Worm (Caenorhabditis elegans) whole organism, mixed stage, embryonic: ENCODE data around the gene tkr-2.

Source experiments
- bed-3 ChIP-seq: fragments of 200-800 bp; sonication (Bioruptor generic); optimal IDR thresholded peaks from 3 replicates; lab custom pipeline; 2018; ENCODE audit warnings: mild to moderate bottlenecking, missing genetic modification characterization, moderate library complexity, missing compliant biosample characterization
- ceh-43 ChIP-seq: fragments of 200-800 bp; sonication (Bioruptor generic); optimal IDR thresholded peaks from 2 replicates; lab custom pipeline; 2018; ENCODE audit warnings: mild to moderate bottlenecking, missing genetic modification characterization, moderate library complexity, missing compliant biosample characterization
- ceh-83 ChIP-seq: fragments of 200-800 bp; sonication (Bioruptor generic); optimal IDR thresholded peaks from 2 replicates; lab custom pipeline; 2018; ENCODE audit warnings: mild to moderate bottlenecking, missing genetic modification characterization, missing compliant biosample characterization
- ces-1 ChIP-seq: fragments of 150-350 bp; optimal IDR thresholded peaks from 2 replicates; lab custom pipeline; 2014; ENCODE audit warnings: missing biosample characterization, missing genetic modification reagents, missing genetic modification characterization
- cnd-1 ChIP-seq: fragments of 200-800 bp; sonication (Bioruptor generic); optimal IDR thresholded peaks from 2 replicates; lab custom pipeline; 2018; ENCODE audit warnings: mild to moderate bottlenecking, missing genetic modification characterization, missing compliant biosample characterization
- drap-1 ChIP-seq: fragments of 200-800 bp; sonication (Bioruptor generic); optimal IDR thresholded peaks from 3 replicates; lab custom pipeline; 2018; ENCODE audit warnings: mild to moderate bottlenecking, missing genetic modification characterization, missing compliant biosample characterization
- elt-1 ChIP-seq: sonication (generic microtip); optimal IDR thresholded peaks from 2 replicates; lab custom pipeline; 2017; ENCODE audit warnings: missing genetic modification characterization, mild to moderate bottlenecking, missing compliant biosample characterization, antibody characterized with exemption, moderate library complexity, borderline replicate concordance; ENCODE audit not compliant: insufficient read depth
- elt-3 ChIP-seq: fragments of 150-350 bp; optimal IDR thresholded peaks from 2 replicates; lab custom pipeline; 2014; ENCODE audit warnings: missing biosample characterization, missing genetic modification characterization
- flh-1 ChIP-seq: fragments of 200-800 bp; sonication (Bioruptor generic); optimal IDR thresholded peaks from 2 replicates; lab custom pipeline; 2018; ENCODE audit warnings: mild to moderate bottlenecking, missing genetic modification characterization, moderate library complexity, missing compliant biosample characterization
- hlh-1 ChIP-seq: fragments of 150-350 bp; optimal IDR thresholded peaks from 2 replicates; lab custom pipeline; 2014; ENCODE audit warnings: missing biosample characterization, missing genetic modification reagents, missing genetic modification characterization
- lin-32 ChIP-seq: fragments of 200-800 bp; sonication (Bioruptor generic); optimal IDR thresholded peaks from 2 replicates; lab custom pipeline; 2018; ENCODE audit warnings: mild to moderate bottlenecking, missing genetic modification characterization, missing compliant biosample characterization
- lsy-2 ChIP-seq: fragments of 150-350 bp; optimal IDR thresholded peaks from 2 replicates; lab custom pipeline; 2014; ENCODE audit warnings: missing biosample characterization, missing genetic modification characterization
- mep-1 ChIP-seq: fragments of 150-350 bp; optimal IDR thresholded peaks from 2 replicates; lab custom pipeline; 2017; ENCODE audit warnings: missing biosample characterization, missing genetic modification reagents, missing genetic modification characterization, inconsistent platforms
- mls-2 ChIP-seq: sonication (generic microtip); optimal IDR thresholded peaks from 2 replicates; lab custom pipeline; 2016; ENCODE audit warnings: mild to moderate bottlenecking, missing genetic modification characterization, moderate library complexity, missing compliant biosample characterization
- nhr-2 ChIP-seq: fragments of 150-350 bp; optimal IDR thresholded peaks from 2 replicates; lab custom pipeline; 2014; ENCODE audit warnings: missing biosample characterization, missing genetic modification characterization
- nhr-237 ChIP-seq: fragments of 150-350 bp; optimal IDR thresholded peaks from 2 replicates; lab custom pipeline; 2014; ENCODE audit warnings: missing biosample characterization, missing genetic modification characterization
- nhr-28 ChIP-seq: fragments of 150-350 bp; optimal IDR thresholded peaks from 2 replicates; lab custom pipeline; 2014; ENCODE audit warnings: missing biosample characterization, missing genetic modification characterization
- nhr-76 ChIP-seq: sonication (generic microtip); optimal IDR thresholded peaks from 2 replicates; lab custom pipeline; 2017; ENCODE audit warnings: missing biosample characterization, missing genetic modification characterization
- pha-4 ChIP-seq: fragments of 150-350 bp; optimal IDR thresholded peaks from 2 replicates; lab custom pipeline; 2018; ENCODE audit warnings: missing biosample characterization, missing genetic modification reagents, missing genetic modification characterization
- sem-2 ChIP-seq: fragments of 200-800 bp; sonication (Bioruptor generic); optimal IDR thresholded peaks from 2 replicates; lab custom pipeline; 2018; ENCODE audit warnings: mild to moderate bottlenecking, missing genetic modification characterization, missing compliant biosample characterization
- snpc-4 ChIP-seq: fragments of 150-350 bp; optimal IDR thresholded peaks from 2 replicates; lab custom pipeline; 2014; ENCODE audit warnings: missing biosample characterization, missing genetic modification characterization
- tbx-8 ChIP-seq: fragments of 200-800 bp; sonication (Bioruptor generic); optimal IDR thresholded peaks from 2 replicates; lab custom pipeline; 2018; ENCODE audit warnings: mild to moderate bottlenecking, missing genetic modification characterization, moderate library complexity, missing compliant biosample characterization
- unc-120 ChIP-seq: sonication (generic microtip); optimal IDR thresholded peaks from 2 replicates; lab custom pipeline; 2017; ENCODE audit warnings: missing genetic modification characterization, missing compliant biosample characterization; ENCODE audit not compliant: poor library complexity, severe bottlenecking
- unc-39 ChIP-seq: fragments of 150-350 bp; optimal IDR thresholded peaks from 2 replicates; lab custom pipeline; 2014; ENCODE audit warnings: missing biosample characterization, missing genetic modification characterization
- unc-62 ChIP-seq: fragments of 150-350 bp; optimal IDR thresholded peaks from 2 replicates; lab custom pipeline; 2014; ENCODE audit warnings: missing biosample characterization, missing genetic modification reagents, missing genetic modification characterization
- ztf-11 ChIP-seq: fragments of 150-350 bp; optimal IDR thresholded peaks from 2 replicates; lab custom pipeline; 2014; ENCODE audit warnings: missing biosample characterization, missing genetic modification characterization

The tkr-2 gene

DNA sequence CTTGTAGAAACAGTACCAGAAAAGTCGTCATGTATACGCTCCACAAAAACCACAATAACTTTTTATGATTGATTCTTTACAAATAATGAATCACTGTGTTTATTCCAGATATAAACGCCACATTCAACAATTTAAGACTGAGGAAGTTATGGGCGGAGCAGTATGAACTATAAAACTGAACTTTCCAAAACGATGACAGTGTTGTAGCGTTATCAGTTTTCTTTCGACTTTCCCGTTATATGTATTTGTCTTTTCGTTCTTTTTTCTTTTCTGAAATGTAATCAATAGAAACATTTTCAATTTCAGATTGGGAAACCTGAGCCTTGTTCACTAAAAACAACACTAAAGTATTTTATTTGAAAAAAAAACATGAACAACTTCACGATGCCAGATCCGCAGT, 15.2 kb downstream of the tkr-2 start, which contains the start of gene C49A9.9:
Gene C49A9.9, plus strand, starts transcription at position 307 of the 400 bp plus-strand sequence.
- TF ChIP-seq tbx-8 (GFP tag; lab: Kevin White, UChicago) (no peak), bed-3 (GFP tag; lab: Kevin White, UChicago) (no peak), ceh-83 (GFP tag; lab: Kevin White, UChicago) (no peak), drap-1 (GFP tag; lab: Kevin White, UChicago) (no peak)

DNA sequence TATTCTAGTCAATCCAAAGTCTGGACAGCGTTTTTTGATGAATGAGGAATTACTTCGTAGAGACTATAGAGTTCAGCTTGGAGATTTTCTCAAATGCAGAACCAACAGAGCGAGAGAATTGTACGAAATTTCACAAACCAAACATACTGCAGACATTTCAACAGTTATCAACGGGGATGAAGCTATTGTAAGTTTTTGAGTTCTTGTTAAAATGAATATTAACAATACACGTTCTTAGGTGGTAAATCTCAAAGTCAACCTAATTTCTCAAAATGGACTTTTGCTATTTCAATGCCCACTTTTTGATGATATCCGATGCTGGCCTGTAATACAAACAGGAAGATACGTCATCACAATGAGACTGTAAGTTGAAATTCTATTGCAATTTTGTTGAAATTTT, 15.6 kb downstream of the tkr-2 start:
- TF ChIP-seq ztf-11 (tag; lab: Kevin White, UChicago): no peak
- no peak for TF ChIP-seq elt-3
- TF ChIP-seq unc-62 (GFP tag; lab: Kevin White, UChicago): no peak
- TF ChIP-seq nhr-237 (tag; lab: Kevin White, UChicago): no peak
- no peak for TF ChIP-seq elt-1
- TF ChIP-seq tbx-8 (GFP tag; lab: Kevin White, UChicago): no peak
- TF ChIP-seq nhr-76 (tag; lab: Kevin White, UChicago): no peak
- TF ChIP-seq bed-3 (GFP tag; lab: Kevin White, UChicago): no peak
- TF ChIP-seq sem-2: no peak
- TF ChIP-seq snpc-4 (tag; lab: Kevin White, UChicago): no peak
- TF ChIP-seq unc-120 (tag; lab: Kevin White, UChicago): no peak
- TF ChIP-seq nhr-2 (tag; lab: Kevin White, UChicago): no peak
- no peak for TF ChIP-seq mep-1 (tag; lab: Kevin White, UChicago)
- no peak for TF ChIP-seq ces-1 (GFP tag; lab: Kevin White, UChicago)
- TF ChIP-seq mls-2 (tag; lab: Kevin White, UChicago): no peak
- no peak for TF ChIP-seq pha-4
- no peak for TF ChIP-seq cnd-1 (tag; lab: Kevin White, UChicago)

DNA sequence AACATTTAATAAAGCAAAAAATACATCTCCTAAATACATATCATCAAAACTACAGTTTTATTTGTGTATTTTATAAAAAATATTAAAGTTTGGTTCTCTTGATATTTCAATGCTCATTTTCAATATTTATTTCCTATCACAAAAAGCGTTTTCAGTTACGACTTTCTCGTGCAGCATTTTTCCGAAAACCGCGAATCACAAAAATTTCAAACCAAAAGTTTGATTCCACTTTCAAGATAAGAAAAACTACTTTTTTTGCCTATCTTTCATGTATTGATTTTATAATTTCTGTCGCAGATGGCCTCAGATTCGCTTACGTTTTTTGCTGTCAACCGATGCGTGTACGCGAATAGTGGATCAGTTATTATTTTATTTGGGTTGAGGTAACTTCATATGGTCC, 17.6 kb downstream of the tkr-2 start, which contains the start of gene C49A9.4:
Gene C49A9.4, plus strand, starts transcription at position 265 of the 400 bp plus-strand sequence.
- TF ChIP-seq lin-32 (GFP tag; lab: Kevin White, UChicago) (no peak), cnd-1 (tag; lab: Kevin White, UChicago) (no peak)

DNA sequence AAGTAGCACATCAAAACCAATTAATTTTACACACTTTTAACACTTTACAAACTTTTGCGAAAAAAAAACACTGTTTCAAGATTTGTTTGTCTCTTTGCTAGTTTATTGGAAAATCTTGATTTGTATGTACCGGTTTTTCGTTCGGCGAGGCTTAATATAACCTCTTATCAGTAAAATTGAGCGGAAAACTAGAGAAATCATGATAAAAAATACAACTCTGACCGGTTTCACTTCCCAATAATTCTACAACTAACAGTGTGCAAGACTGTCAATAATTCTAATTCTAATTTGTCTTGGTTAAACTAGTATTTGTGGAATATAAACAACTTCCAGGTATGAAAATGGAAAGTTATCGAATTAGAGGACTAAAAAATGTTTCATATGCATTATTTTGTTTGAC, 20.0 kb downstream of the tkr-2 start, which contains the start of gene C49A9.3:
Gene C49A9.3, plus strand, starts transcription at position 212 of the 400 bp plus-strand sequence.
- TF ChIP-seq ztf-11 (tag; lab: Kevin White, UChicago): no peak
- TF ChIP-seq mls-2 (tag; lab: Kevin White, UChicago): no peak
- TF ChIP-seq lsy-2 (tag; lab: Kevin White, UChicago): no peak
- no peak for TF ChIP-seq nhr-76 (tag; lab: Kevin White, UChicago)
- TF ChIP-seq sem-2: no peak
- no peak for TF ChIP-seq ceh-43
- TF ChIP-seq ces-1 (GFP tag; lab: Kevin White, UChicago): no peak
- no peak for TF ChIP-seq elt-1
- no peak for TF ChIP-seq snpc-4 (tag; lab: Kevin White, UChicago)
- TF ChIP-seq unc-39 (tag; lab: Kevin White, UChicago): no peak
- no peak for TF ChIP-seq nhr-28 (tag; lab: Kevin White, UChicago)
- no peak for TF ChIP-seq nhr-2 (tag; lab: Kevin White, UChicago)
- TF ChIP-seq flh-1 (GFP tag; lab: Kevin White, UChicago): no peak
- no peak for TF ChIP-seq lin-32 (GFP tag; lab: Kevin White, UChicago)
- no peak for TF ChIP-seq hlh-1
- no peak for TF ChIP-seq unc-120 (tag; lab: Kevin White, UChicago)
- no peak for TF ChIP-seq drap-1 (GFP tag; lab: Kevin White, UChicago)
- TF ChIP-seq cnd-1 (tag; lab: Kevin White, UChicago): no peak

DNA sequence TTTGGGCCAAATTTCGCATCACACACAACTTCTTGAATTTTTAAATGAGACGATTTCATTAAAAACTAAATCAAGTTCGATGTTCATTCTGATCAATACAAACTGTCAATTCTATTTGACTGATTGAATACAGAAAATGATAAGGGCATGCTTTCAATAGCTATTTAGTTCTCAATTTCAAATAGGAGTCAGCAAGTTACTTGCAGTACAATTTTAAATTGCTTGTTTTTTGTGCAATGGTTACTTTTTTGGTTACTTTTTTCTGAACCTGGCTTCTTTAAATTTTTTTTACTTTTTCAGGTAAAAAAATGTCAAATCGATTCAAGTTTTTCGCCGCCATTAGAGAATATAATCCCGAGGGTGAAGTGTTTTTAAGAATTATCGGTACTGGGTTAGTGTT, 23.3 kb downstream of the tkr-2 start, which contains the start of gene C49A9.2:
Gene C49A9.2, plus strand, starts transcription at position 301 of the 400 bp plus-strand sequence.
- TF ChIP-seq elt-1 (no peak), flh-1 (GFP tag; lab: Kevin White, UChicago) (no peak), nhr-2 (tag; lab: Kevin White, UChicago) (no peak), unc-39 (tag; lab: Kevin White, UChicago) (no peak)
- TF ChIP-seq, all 35 proteins: peak for 0

DNA sequence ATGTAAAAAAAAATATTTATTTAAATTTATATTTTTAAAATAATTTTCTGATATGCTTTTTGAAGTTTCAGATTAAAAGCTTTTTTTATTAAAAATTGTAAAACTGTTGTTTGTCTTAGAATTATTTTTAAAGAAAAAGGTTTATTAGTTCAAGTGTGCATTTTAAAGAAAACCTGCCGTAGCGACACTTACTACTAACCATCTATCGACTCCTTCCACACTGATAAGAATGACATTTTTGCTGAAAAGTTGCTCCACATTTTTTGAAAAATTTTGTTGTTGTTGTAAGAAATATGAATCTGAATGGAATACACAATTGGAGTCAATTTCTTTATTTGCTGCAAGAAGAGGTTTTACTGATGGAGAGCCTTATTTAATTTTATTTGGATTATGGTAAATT, 26.1 kb downstream of the tkr-2 start, which contains the start of gene C49A9.1:
Gene C49A9.1, plus strand, starts transcription at position 217 of the 400 bp plus-strand sequence.
- TF ChIP-seq elt-3 (no peak), ces-1 (GFP tag; lab: Kevin White, UChicago) (no peak), elt-1 (no peak), bed-3 (GFP tag; lab: Kevin White, UChicago) (no peak)
